Worm (Caenorhabditis elegans): ENCODE data around the gene C55A1.1.

- TF ChIP-seq elt-1 (tag; optimal IDR thresholded peaks at IDR 0.05) = no peak
- TF ChIP-seq pqm-1 (tag; optimal IDR thresholded peaks at IDR 0.05) = peak; percentile 98
- TF ChIP-seq nhr-25 (tag; optimal IDR thresholded peaks at IDR 0.05) = no peak
- TF ChIP-seq nhr-12 (tag; optimal IDR thresholded peaks at IDR 0.05) = no peak
- TF ChIP-seq unc-39 (tag; optimal IDR thresholded peaks at IDR 0.05) = no peak
- TF ChIP-seq fkh-10 (GFP tag; optimal IDR thresholded peaks at IDR 0.05) = no peak
- no peak for TF ChIP-seq egl-27 (tag; optimal IDR thresholded peaks at IDR 0.05)
- no peak for TF ChIP-seq lin-39 (tag; optimal IDR thresholded peaks at IDR 0.05)
- no peak for TF ChIP-seq nhr-11 (tag; optimal IDR thresholded peaks at IDR 0.05)
- TF ChIP-seq nhr-77 (tag; optimal IDR thresholded peaks at IDR 0.05) = no peak
- no peak for TF ChIP-seq nhr-76 (tag; optimal IDR thresholded peaks at IDR 0.05)
- no peak for TF ChIP-seq ceh-28 (tag; optimal IDR thresholded peaks at IDR 0.05)
Observed at ce11 chrV:15666718-15667117, 45.1 kb downstream of the C55A1.1 start.
